Worm (Caenorhabditis elegans) whole organism, midembryonic: ENCODE measurements around the gene fbxa-60.

Source experiments
- cog-1 ChIP-seq: sonication (generic microtip); optimal IDR thresholded peaks from 2 replicates; lab custom pipeline; 2016; ENCODE audit warnings: missing genetic modification characterization, missing compliant biosample characterization
- tab-1 ChIP-seq: fragments of 200-800 bp; sonication (Bioruptor generic); IDR thresholded peaks from 2 replicates; pipeline ENCODE4 v1.3.6; 2022; ENCODE audit warnings: missing genetic modification characterization, missing compliant biosample characterization
- ztf-29 ChIP-seq: fragments of 200-800 bp; sonication (Bioruptor generic); IDR thresholded peaks from 2 replicates; pipeline ENCODE4 v1.3.6; 2022; ENCODE audit warnings: missing genetic modification reagents, missing genetic modification characterization, missing compliant biosample characterization

- TF ChIP-seq cog-1 (tag; lab: Kevin White, UChicago) (no peak), ztf-29 (GFP tag; lab: Robert Waterston, UW) (no peak), tab-1 (GFP tag; lab: Robert Waterston, UW) (no peak)
Measured at ce11 chrIII:909540-909939, 36.6 kb downstream of the fbxa-60 start, which contains the start of gene crls-1.
